Fruit fly (Drosophila melanogaster): ENCODE results near the gene Fum3.

The Fum3 gene

DNA sequence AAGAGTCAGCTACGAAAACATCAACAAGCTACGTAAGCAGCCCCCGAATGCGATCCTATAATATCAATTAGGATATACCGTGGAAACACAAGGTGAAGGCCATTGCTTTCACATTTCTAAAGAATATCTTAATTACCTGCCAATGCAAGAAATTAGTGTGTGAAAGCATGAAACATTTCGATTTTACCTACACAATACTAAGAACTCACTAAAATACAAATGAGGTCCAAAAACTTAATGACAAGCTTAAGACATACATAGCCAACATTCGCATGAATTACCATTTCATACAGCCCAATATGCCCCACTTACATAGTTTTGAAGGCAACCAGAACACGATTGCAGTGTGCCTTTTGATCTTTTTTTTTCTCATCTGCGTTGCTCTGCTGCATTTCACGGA lies 36.0 kb downstream of the Fum3 start (continued):
- TF ChIP-seq CG15514 (GFP tag; optimal IDR thresholded peaks at IDR 0.05): no peak
- TF ChIP-seq CG10209 (GFP tag; optimal IDR thresholded peaks at IDR 0.05): peak; percentile 48
- no peak for TF ChIP-seq her (GFP tag; optimal IDR thresholded peaks at IDR 0.05)
- TF ChIP-seq row (GFP tag; IDR thresholded peaks at IDR 0.05): peak; percentile 64
- no peak for TF ChIP-seq Gsc (GFP tag; IDR thresholded peaks at IDR 0.05)
- no peak for TF ChIP-seq CG2678 (tag; optimal IDR thresholded peaks at IDR 0.05)
- TF ChIP-seq B-H1 (GFP tag; IDR thresholded peaks at IDR 0.05): no peak
- 0 out of 2 replicates have a peak, but pooled peaks have one; percentile 30 for TF ChIP-seq wor (GFP tag; IDR thresholded peaks at IDR 0.05)
- no peak for TF ChIP-seq Meics (GFP tag; optimal IDR thresholded peaks at IDR 0.05)
- TF ChIP-seq Kr (GFP tag; optimal IDR thresholded peaks at IDR 0.05): no peak
- TF ChIP-seq sqz (GFP tag; optimal IDR thresholded peaks at IDR 0.05): no peak
- no peak for TF ChIP-seq CG7271 (tag; optimal IDR thresholded peaks at IDR 0.05)
- TF ChIP-seq br (optimal IDR thresholded peaks at IDR 0.05): no peak
- no peak for TF ChIP-seq CG6854 (GFP tag; optimal IDR thresholded peaks at IDR 0.05)
- TF ChIP-seq CG1832 (GFP tag; optimal IDR thresholded peaks at IDR 0.05): no peak
- TF ChIP-seq CG4617 (GFP tag; optimal IDR thresholded peaks at IDR 0.05; ENCODE audit: borderline replicate concordance): peak; percentile 16
- TF ChIP-seq CG42726 (GFP tag; IDR thresholded peaks at IDR 0.05; ENCODE audit: partially characterized antibody): no peak
- no peak for TF ChIP-seq slbo (GFP tag; IDR thresholded peaks at IDR 0.05)
- peak; percentile 12 for TF ChIP-seq CG12942 (GFP tag; optimal IDR thresholded peaks at IDR 0.05)
- no peak for TF ChIP-seq CG7745 (tag; optimal IDR thresholded peaks at IDR 0.05)
- peak; percentile 43 for TF ChIP-seq esg (GFP tag; conservative IDR thresholded peaks at IDR 0.05)
- peak; percentile 28 for TF ChIP-seq CG12155 (GFP tag; optimal IDR thresholded peaks at IDR 0.05)
- TF ChIP-seq lilli (GFP tag; optimal IDR thresholded peaks at IDR 0.05): peak; percentile 16
- no peak for TF ChIP-seq Fer3 (tag; optimal IDR thresholded peaks at IDR 0.05)
- TF ChIP-seq CG14441 (GFP tag; IDR thresholded peaks at IDR 0.05): no peak
- no peak for TF ChIP-seq H2.0 (GFP tag; IDR thresholded peaks at IDR 0.05)
- TF ChIP-seq CG8924 (tag; optimal IDR thresholded peaks at IDR 0.05): peak; percentile 40
- peak; percentile 19 for TF ChIP-seq CG7786 (GFP tag; optimal IDR thresholded peaks at IDR 0.05)
- peak; percentile 7 for TF ChIP-seq cato (GFP tag; optimal IDR thresholded peaks at IDR 0.05; ENCODE audit: borderline replicate concordance)
- no peak for TF ChIP-seq Nf-YC (tag; optimal IDR thresholded peaks at IDR 0.05)
- no peak for TF ChIP-seq ab (GFP tag; optimal IDR thresholded peaks at IDR 0.05)
- no peak for TF ChIP-seq Camta (GFP tag; optimal IDR thresholded peaks at IDR 0.05)
- 0 out of 3 replicates have a peak, but pooled peaks have one; percentile 12 for TF ChIP-seq Aef1 (GFP tag; IDR thresholded peaks at IDR 0.05)
- TF ChIP-seq stc (GFP tag; IDR thresholded peaks at IDR 0.05): 0 out of 2 replicates have a peak, but pooled peaks have one; percentile 24
- TF ChIP-seq CG33557 (GFP tag; optimal IDR thresholded peaks at IDR 0.05): no peak
- TF ChIP-seq D19B (GFP tag; optimal IDR thresholded peaks at IDR 0.05): peak; percentile 13
- TF ChIP-seq shn (GFP tag; optimal IDR thresholded peaks at IDR 0.05): peak; percentile 22
- TF ChIP-seq Side (GFP tag; optimal IDR thresholded peaks at IDR 0.05): no peak
- TF ChIP-seq hb (GFP tag; IDR thresholded peaks at IDR 0.05; ENCODE audit: partially characterized antibody): no peak
- TF ChIP-seq ash1 (GFP tag; optimal IDR thresholded peaks at IDR 0.05): no peak
- peak; percentile 54 for TF ChIP-seq chn (GFP tag; optimal IDR thresholded peaks at IDR 0.05)
- TF ChIP-seq grn (GFP tag; optimal IDR thresholded peaks at IDR 0.05): no peak
- peak; percentile 54 for TF ChIP-seq Ssrp (tag; optimal IDR thresholded peaks at IDR 0.05)
- no peak for TF ChIP-seq CG8089 (GFP tag; optimal IDR thresholded peaks at IDR 0.05)
- TF ChIP-seq Lim3 (GFP tag; IDR thresholded peaks at IDR 0.05): no peak
- no peak for TF ChIP-seq chinmo (GFP tag; IDR thresholded peaks at IDR 0.05; ENCODE audit: partially characterized antibody)
- no peak for TF ChIP-seq E2f2 (GFP tag; IDR thresholded peaks at IDR 0.05)
- no peak for TF ChIP-seq CG32772 (GFP tag; IDR thresholded peaks at IDR 0.05)
- no peak for TF ChIP-seq Sry-δ (GFP tag; optimal IDR thresholded peaks at IDR 0.05)
- no peak for TF ChIP-seq CG4820 (GFP tag; optimal IDR thresholded peaks at IDR 0.05)
- no peak for TF ChIP-seq Fer1 (GFP tag; optimal IDR thresholded peaks at IDR 0.05)
- TF ChIP-seq sima (GFP tag; optimal IDR thresholded peaks at IDR 0.05): no peak

Data from whole organism, embryonic.